Worm (Caenorhabditis elegans) whole organism, dauer: ENCODE data around the gene srh-169.

Source experiments
- unc-62 ChIP-seq: sonication (generic microtip); optimal IDR thresholded peaks from 2 replicates; lab custom pipeline; 2017; ENCODE audit warnings: missing biosample characterization, missing genetic modification reagents, missing genetic modification characterization

Gene srh-169

DNA sequence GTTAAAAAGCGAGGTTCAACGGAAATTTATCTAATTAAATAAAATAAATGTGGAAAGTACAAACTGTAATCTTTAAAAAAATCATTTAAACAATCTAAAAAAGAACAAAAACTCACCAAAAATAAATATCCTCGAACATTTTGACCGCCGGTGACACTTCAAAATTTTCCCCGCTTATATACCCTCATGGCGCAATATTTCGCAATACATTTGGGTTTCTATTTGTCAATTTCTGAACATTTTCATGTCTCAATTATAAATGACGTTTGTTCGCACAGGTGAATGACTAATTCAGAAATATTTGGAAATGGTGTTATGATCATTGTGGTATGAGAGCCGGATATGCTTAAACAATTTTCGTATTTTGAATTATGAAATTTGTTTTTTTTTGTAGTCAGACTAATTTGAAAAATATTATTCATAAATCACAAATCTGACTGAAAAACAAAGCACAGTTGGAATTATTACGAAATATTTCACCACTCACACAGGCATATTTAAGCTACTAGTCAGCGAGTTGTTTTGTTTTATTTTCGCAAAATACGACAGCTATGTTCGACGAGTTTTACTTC, 5.7 kb upstream of the srh-169 start, which contains the start of the genes C49G7.10 and irg-2:
Gene C49G7.10, minus strand, starts transcription at position 169 of the 572 bp plus-strand sequence.
Gene irg-2, plus strand, starts transcription at position 329 of the 572 bp plus-strand sequence.
- no peak for TF ChIP-seq unc-62 (GFP tag; lab: Kevin White, UChicago)

DNA sequence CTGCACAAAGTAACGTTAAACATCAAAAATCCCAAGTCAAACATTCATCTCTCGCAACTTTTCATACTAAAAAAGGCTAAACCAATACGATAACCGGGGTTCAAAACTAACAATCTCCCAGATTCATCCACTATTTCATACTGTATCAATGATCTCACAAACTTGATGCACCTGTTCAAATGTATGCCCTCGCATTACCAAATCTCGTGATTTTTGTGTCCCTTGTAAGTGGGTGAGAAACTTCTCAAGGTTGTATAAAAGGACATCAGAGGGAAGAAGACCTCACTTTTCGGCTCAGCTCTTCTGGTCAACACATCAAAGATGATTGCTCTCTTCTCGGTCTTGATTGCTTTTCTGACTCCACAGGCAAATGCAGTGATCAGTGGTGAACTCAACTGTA, 4.0 kb upstream of the srh-169 start, which contains the start of gene phat-3:
Gene phat-3, plus strand, starts transcription at position 301 of the 400 bp plus-strand sequence.
- TF ChIP-seq unc-62 (GFP tag; lab: Kevin White, UChicago): no peak

DNA sequence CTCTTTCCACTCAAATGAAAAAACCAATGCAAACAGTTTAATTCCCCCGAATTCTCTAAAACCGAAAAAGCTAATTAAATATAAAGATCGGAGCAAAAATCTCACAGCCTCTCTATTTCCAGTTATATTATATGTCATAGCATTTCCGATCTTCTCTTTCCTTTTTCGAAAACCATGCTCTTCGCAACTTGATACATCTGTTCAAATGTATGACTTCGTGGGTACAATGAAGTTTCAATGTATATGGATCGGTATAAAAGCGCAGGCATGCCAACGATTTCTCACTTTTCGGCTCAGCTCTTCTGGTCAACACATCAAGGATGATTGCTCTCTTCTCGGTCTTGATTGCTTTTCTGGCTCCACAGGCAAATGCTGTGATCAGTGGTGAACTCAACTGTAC, 1.5 kb upstream of the srh-169 start, which contains the start of gene phat-7:
Gene phat-7, plus strand, starts transcription at position 301 of the 400 bp plus-strand sequence.
- TF ChIP-seq unc-62 (GFP tag; lab: Kevin White, UChicago): no peak

DNA sequence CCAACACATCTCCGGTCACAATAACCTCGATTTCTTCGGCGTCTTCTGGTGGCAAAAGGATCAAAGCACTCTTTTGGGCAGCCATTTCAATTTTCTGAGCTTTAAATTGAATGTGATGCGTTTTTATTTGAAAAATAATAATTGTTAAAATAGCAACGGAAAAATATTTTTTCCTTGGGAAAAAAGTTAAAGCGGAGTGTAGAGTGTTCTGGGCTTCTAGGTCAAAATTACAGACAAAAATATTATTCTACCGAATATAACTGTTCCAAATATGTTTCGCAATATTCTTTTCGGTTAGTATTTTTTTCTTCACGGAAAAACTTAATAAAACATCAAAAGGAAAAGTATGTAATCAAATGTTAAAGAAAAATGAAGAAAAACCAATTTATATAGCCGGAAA, 7.4 kb downstream of the srh-169 start, which contains the start of gene djr-1.2:
Gene djr-1.2, minus strand, starts transcription at position 101 of the 400 bp plus-strand sequence.
- TF ChIP-seq unc-62 (GFP tag; lab: Kevin White, UChicago): no peak

DNA sequence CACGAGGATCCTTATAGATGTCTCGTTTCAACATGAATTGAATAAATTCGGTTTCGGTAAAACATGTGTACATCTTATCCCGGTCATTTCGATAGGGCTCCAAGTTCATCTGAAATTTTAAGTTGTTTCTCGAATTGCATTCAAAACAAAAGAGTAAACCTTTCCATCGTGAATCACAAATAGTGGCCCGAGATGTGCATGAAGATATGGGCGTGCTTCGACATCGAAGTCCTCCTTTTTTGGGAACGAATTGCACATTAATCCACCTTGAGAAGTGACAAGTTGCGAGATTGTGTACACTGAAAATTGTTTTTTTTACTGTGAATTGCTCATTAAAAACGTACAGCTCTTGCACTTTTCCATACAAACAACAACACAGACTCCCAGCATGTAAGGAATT, 8.6 kb downstream of the srh-169 start:
- no peak for TF ChIP-seq unc-62 (GFP tag; lab: Kevin White, UChicago)

DNA sequence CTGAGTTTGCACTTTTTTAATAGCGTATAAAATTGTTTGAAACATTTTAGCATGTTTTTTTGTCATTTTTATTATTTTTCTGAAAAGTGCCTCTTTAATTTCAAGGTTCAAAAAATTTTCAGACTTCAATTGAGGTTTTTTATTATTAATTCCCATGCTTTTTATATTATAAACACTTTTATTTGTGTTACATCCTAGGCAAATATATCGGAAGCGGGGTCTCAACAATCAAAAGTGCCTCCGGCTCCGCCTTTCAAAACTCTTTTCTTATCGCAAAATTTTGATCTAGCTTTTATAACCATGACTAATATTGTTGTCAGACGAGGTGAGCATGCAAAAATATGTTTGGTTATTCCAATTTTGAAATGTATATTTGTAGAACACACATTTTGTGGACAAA, 25.8 kb downstream of the srh-169 start, which contains the start of gene otpl-2:
Gene otpl-2, plus strand, starts transcription at position 301 of the 400 bp plus-strand sequence.
- no peak for TF ChIP-seq unc-62 (GFP tag; lab: Kevin White, UChicago)

DNA sequence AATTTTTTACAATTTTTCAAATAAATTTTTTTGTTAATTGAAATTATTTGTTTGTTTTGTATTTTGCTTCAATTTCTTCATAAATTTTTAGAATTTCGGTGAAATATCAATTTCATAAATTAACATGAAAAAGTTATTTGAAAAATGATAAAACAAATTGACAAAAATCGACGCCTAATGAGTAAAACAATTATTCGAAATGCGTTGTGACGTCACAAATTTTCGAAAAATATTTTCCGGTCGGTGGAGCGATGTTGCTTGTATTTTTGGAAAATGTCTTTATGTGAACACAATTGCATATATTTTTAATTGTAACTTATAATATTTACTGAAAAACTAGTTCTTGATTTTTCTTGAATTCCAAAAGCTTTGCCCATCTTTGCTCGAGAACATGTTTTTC, 32.9 kb downstream of the srh-169 start:
- TF ChIP-seq unc-62 (GFP tag; lab: Kevin White, UChicago): no peak

DNA sequence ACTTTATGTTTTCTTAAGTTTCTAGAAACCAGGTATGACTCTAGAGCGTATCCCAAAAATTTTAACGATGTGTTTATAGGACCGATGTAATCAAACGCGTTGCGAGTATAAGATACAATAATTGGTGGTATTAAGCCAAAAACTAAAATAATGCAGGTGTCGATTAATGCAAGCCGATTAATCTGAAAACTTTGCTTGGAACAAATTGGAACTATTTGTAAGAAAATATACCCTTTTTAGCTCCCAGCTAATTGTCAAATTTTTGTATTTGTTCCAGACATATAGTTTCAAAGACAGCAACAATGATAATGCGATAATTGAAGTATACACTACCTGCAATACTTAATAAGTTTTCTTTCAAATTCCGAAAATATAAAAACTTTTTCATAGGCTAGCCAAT, 33.6 kb downstream of the srh-169 start, which contains the start of gene srh-211:
Gene srh-211, minus strand, starts transcription at position 101 of the 400 bp plus-strand sequence.
- no peak for TF ChIP-seq unc-62 (GFP tag; lab: Kevin White, UChicago)

DNA sequence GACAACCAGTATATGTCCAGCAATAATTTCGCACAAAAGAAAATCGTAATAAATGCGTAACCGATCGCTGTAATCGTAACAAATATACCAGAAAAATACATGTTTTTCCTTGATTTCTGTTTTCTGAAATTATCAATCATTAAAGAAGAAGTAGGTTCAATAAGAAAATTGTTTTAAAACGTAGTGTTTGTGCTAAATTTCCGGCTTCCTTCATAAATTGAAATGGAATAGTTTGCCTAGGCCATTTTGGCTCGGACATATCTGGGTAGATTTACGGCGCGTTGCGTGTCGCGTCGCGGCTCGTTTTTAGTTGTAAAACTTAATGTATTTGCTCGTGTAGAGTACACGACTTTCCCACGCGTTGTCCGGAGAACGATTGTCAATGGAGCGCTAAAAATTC, 35.3 kb downstream of the srh-169 start, which contains the start of gene F38H12.5:
Gene F38H12.5, minus strand, starts transcription at position 101 of the 400 bp plus-strand sequence.
- no peak for TF ChIP-seq unc-62 (GFP tag; lab: Kevin White, UChicago)

DNA sequence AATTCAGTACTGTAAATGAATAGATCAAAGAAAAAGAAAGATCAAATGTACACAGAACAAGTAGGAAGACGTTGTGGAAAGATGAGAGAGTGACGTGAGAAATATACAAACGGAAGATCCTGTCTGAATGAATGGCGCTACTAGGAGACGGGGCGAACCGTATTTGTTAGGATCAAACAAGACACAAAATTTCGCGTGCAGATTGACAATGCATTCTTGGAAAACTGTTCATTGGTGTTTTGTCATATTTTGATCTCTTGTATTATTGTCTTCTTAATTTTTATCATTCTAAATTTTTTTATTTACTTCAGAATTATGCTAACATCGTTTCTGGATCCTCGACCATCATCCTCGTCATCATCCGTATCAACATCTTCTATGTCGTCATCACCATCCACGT, 47.1 kb downstream of the srh-169 start, which contains the start of gene nhr-181:
Gene nhr-181, plus strand, starts transcription at position 301 of the 400 bp plus-strand sequence.
- TF ChIP-seq unc-62 (GFP tag; lab: Kevin White, UChicago): no peak
